Fruit fly (Drosophila melanogaster) whole organism, embryonic: Measurements from ENCODE around the gene eEF1delta.

Experiments
- Antp ChIP-seq: fragments of 200-800 bp; sonication (Bioruptor generic); optimal IDR thresholded peaks from 3 replicates; lab custom pipeline; 2016; ENCODE audit warnings: missing biosample characterization, missing genetic modification characterization
- Atf-2 ChIP-seq: fragments of 200-800 bp; sonication (Bioruptor generic); optimal IDR thresholded peaks from 2 replicates; lab custom pipeline; 2016; ENCODE audit warnings: missing biosample characterization, missing genetic modification characterization
- Bgb ChIP-seq: fragments of 200-800 bp; sonication (Bioruptor generic); IDR thresholded peaks from 2 replicates; pipeline ENCODE4 v1.3.6; 2022; ENCODE audit warnings: missing biosample characterization, missing genetic modification characterization; ENCODE audit not compliant: partially characterized antibody
- CG11085 ChIP-seq: fragments of 200-800 bp; sonication (Bioruptor generic); IDR thresholded peaks from 2 replicates; pipeline ENCODE4 v1.3.6; 2022; ENCODE audit warnings: missing biosample characterization, missing genetic modification characterization
- CG12155 ChIP-seq: fragments of 200-800 bp; sonication (Bioruptor generic); optimal IDR thresholded peaks from 3 replicates; lab custom pipeline; 2016; ENCODE audit warnings: missing biosample characterization, missing genetic modification characterization
- CG12219 ChIP-seq: fragments of 200-800 bp; sonication (Bioruptor generic); optimal IDR thresholded peaks from 3 replicates; lab custom pipeline; 2018; ENCODE audit warnings: missing biosample characterization, mild to moderate bottlenecking, missing genetic modification characterization
- CG17829 ChIP-seq: fragments of 200-800 bp; optimal IDR thresholded peaks from 2 replicates; lab custom pipeline; 2019; ENCODE audit warnings: missing biosample characterization, mild to moderate bottlenecking, missing genetic modification characterization, moderate library complexity
- CG18011 ChIP-seq: fragments of 200-800 bp; sonication (Bioruptor generic); optimal IDR thresholded peaks from 2 replicates; lab custom pipeline; 2017; ENCODE audit warnings: missing biosample characterization, missing genetic modification characterization, mild to moderate bottlenecking, moderate library complexity, missing genotype
- CG18764 ChIP-seq: fragments of 200-800 bp; sonication (Bioruptor generic); optimal IDR thresholded peaks from 3 replicates; lab custom pipeline; 2016; ENCODE audit warnings: missing biosample characterization, missing genetic modification characterization
- CG2712 ChIP-seq: fragments of 200-800 bp; optimal IDR thresholded peaks from 3 replicates; lab custom pipeline; 2019; ENCODE audit warnings: missing biosample characterization, mild to moderate bottlenecking, missing genetic modification characterization, moderate library complexity
- CG31224 ChIP-seq: fragments of 200-800 bp; sonication (Bioruptor generic); IDR thresholded peaks from 2 replicates; pipeline ENCODE4 v1.3.6; 2022; ENCODE audit warnings: missing biosample characterization, missing genetic modification characterization
- CG3847 ChIP-seq: fragments of 200-800 bp; sonication (Bioruptor generic); IDR thresholded peaks from 2 replicates; pipeline ENCODE4 v1.3.6; 2022; ENCODE audit warnings: missing biosample characterization, missing genetic modification characterization
- CG4360 ChIP-seq: fragments of 200-800 bp; sonication (Bioruptor generic); IDR thresholded peaks from 2 replicates; pipeline ENCODE4 v1.3.6; 2022; ENCODE audit warnings: missing biosample characterization, missing genetic modification characterization
- CG6254 ChIP-seq: fragments of 200-800 bp; sonication (Bioruptor generic); optimal IDR thresholded peaks from 3 replicates; lab custom pipeline; 2017; ENCODE audit warnings: mild to moderate bottlenecking, missing biosample characterization, missing genetic modification reagents, missing genetic modification characterization
- CG8089 ChIP-seq: fragments of 200-800 bp; sonication (Bioruptor generic); optimal IDR thresholded peaks from 3 replicates; lab custom pipeline; 2016; ENCODE audit warnings: missing biosample characterization, missing genetic modification characterization
- CG8388 ChIP-seq: fragments of 200-800 bp; sonication (Bioruptor generic); optimal IDR thresholded peaks from 2 replicates; lab custom pipeline; 2019; ENCODE audit warnings: missing biosample characterization, mild to moderate bottlenecking, missing genetic modification characterization, moderate library complexity
- CG9215 ChIP-seq: fragments of 200-800 bp; sonication (Bioruptor generic); IDR thresholded peaks from 2 replicates; pipeline ENCODE4 v1.3.6; 2022; ENCODE audit warnings: missing biosample characterization, missing genetic modification characterization
- CG9609 ChIP-seq: fragments of 200-800 bp; sonication (Bioruptor generic); optimal IDR thresholded peaks from 3 replicates; lab custom pipeline; 2016; ENCODE audit warnings: missing biosample characterization, missing genetic modification characterization
- CG9727 ChIP-seq: fragments of 200-800 bp; sonication (Bioruptor generic); optimal IDR thresholded peaks from 3 replicates; lab custom pipeline; 2017; ENCODE audit warnings: missing biosample characterization, mild to moderate bottlenecking, missing genetic modification characterization
- CG9797 ChIP-seq: fragments of 200-800 bp; sonication (Bioruptor generic); optimal IDR thresholded peaks from 3 replicates; lab custom pipeline; 2018; ENCODE audit warnings: missing biosample characterization, mild to moderate bottlenecking, missing genetic modification characterization
- Chrac-16 ChIP-seq: fragments of 200-800 bp; sonication (Bioruptor generic); optimal IDR thresholded peaks from 3 replicates; lab custom pipeline; 2016; ENCODE audit warnings: missing biosample characterization, missing genetic modification characterization
- Doc3 ChIP-seq: fragments of 200-800 bp; sonication (Bioruptor generic); IDR thresholded peaks from 3 replicates; pipeline ENCODE4 v1.3.6; 2022; ENCODE audit warnings: missing biosample characterization, missing genetic modification characterization; ENCODE audit not compliant: partially characterized antibody
- Drgx ChIP-seq: fragments of 200-800 bp; sonication (Bioruptor generic); IDR thresholded peaks from 2 replicates; pipeline ENCODE4 v1.3.6; 2022; ENCODE audit warnings: missing biosample characterization, missing genetic modification characterization
- E2f1 ChIP-seq: fragments of 200-800 bp; sonication (Bioruptor generic); IDR thresholded peaks from 2 replicates; pipeline ENCODE4 v1.3.6; 2022; ENCODE audit warnings: missing biosample characterization, missing genetic modification characterization
- Hey ChIP-seq: fragments of 200-800 bp; sonication (Bioruptor generic); optimal IDR thresholded peaks from 3 replicates; lab custom pipeline; 2018; ENCODE audit warnings: missing biosample characterization, mild to moderate bottlenecking, missing genetic modification characterization
- Hsf ChIP-seq: fragments of 200-800 bp; sonication (Bioruptor generic); optimal IDR thresholded peaks from 3 replicates; lab custom pipeline; 2016; ENCODE audit warnings: missing biosample characterization, missing genetic modification characterization
- Mes4 ChIP-seq: fragments of 200-800 bp; sonication (Bioruptor generic); optimal IDR thresholded peaks from 2 replicates; lab custom pipeline; 2016; ENCODE audit warnings: missing biosample characterization, missing genetic modification characterization
- Neu2 ChIP-seq: fragments of 200-800 bp; sonication (Bioruptor generic); optimal IDR thresholded peaks from 3 replicates; lab custom pipeline; 2016; ENCODE audit warnings: missing biosample characterization, missing genetic modification characterization, borderline replicate concordance
- Pdp1 ChIP-seq, 2 experiments: fragments of 200-800 bp; sonication (Bioruptor generic); optimal IDR thresholded peaks; 3 replicates each; lab custom pipeline; 2016; ENCODE audit warnings: missing biosample characterization in 2 of 2, missing genetic modification characterization in 2 of 2, mild to moderate bottlenecking in 1 of 2, moderate library complexity in 1 of 2
- Six4 ChIP-seq: fragments of 200-800 bp; sonication (Bioruptor generic); optimal IDR thresholded peaks from 2 replicates; lab custom pipeline; 2016; ENCODE audit warnings: missing biosample characterization, missing genetic modification characterization
- Taf1 ChIP-seq: fragments of 200-800 bp; sonication (Bioruptor generic); IDR thresholded peaks from 2 replicates; pipeline ENCODE4 v1.3.6; 2022; ENCODE audit warnings: missing biosample characterization, missing genetic modification characterization
- Xrp1 ChIP-seq: fragments of 200-800 bp; sonication (Bioruptor generic); IDR thresholded peaks from 2 replicates; pipeline ENCODE4 v1.3.6; 2022; ENCODE audit warnings: missing biosample characterization, missing genetic modification characterization
- ab ChIP-seq: fragments of 200-800 bp; sonication (Bioruptor generic); optimal IDR thresholded peaks from 2 replicates; lab custom pipeline; 2016; ENCODE audit warnings: missing biosample characterization, missing genetic modification characterization
- ase ChIP-seq: fragments of 200-800 bp; sonication (Bioruptor generic); IDR thresholded peaks from 3 replicates; pipeline ENCODE4 v1.3.6; 2022; ENCODE audit warnings: missing biosample characterization, missing genetic modification characterization
- ash1 ChIP-seq: fragments of 200-800 bp; sonication (Bioruptor generic); optimal IDR thresholded peaks from 2 replicates; lab custom pipeline; 2018; ENCODE audit warnings: missing biosample characterization, mild to moderate bottlenecking, missing genetic modification characterization
- cwo ChIP-seq: fragments of 200-800 bp; sonication (Bioruptor generic); optimal IDR thresholded peaks from 3 replicates; lab custom pipeline; 2017; ENCODE audit warnings: missing biosample characterization, missing genetic modification characterization, mild to moderate bottlenecking, moderate library complexity, missing genetic modification reagents
- danr ChIP-seq: fragments of 200-800 bp; sonication (Bioruptor generic); IDR thresholded peaks from 2 replicates; pipeline ENCODE4 v1.3.6; 2022; ENCODE audit warnings: missing biosample characterization, missing genetic modification characterization
- dm ChIP-seq: fragments of 200-800 bp; sonication (Bioruptor generic); optimal IDR thresholded peaks from 3 replicates; lab custom pipeline; 2016; ENCODE audit warnings: missing biosample characterization, missing genetic modification characterization
- fd64A ChIP-seq: fragments of 200-800 bp; sonication (Bioruptor generic); optimal IDR thresholded peaks from 3 replicates; lab custom pipeline; 2018; ENCODE audit warnings: missing biosample characterization, mild to moderate bottlenecking, missing genetic modification characterization
- gce ChIP-seq: fragments of 200-800 bp; sonication (Bioruptor generic); IDR thresholded peaks from 3 replicates; pipeline ENCODE4 v1.3.6; 2022; ENCODE audit warnings: missing biosample characterization, missing genetic modification characterization
- gcm2 ChIP-seq: fragments of 200-800 bp; sonication (Bioruptor generic); optimal IDR thresholded peaks from 2 replicates; lab custom pipeline; 2016; ENCODE audit warnings: missing biosample characterization, missing genetic modification characterization
- h ChIP-seq: fragments of >200 bp; optimal IDR thresholded peaks from 2 replicates; lab custom pipeline; 2017
- hth ChIP-seq: fragments of >200 bp; optimal IDR thresholded peaks from 2 replicates; lab custom pipeline; 2017; ENCODE audit warnings: inconsistent platforms
- inv ChIP-seq: fragments of 200-800 bp; sonication (Bioruptor generic); IDR thresholded peaks from 2 replicates; pipeline ENCODE4 v1.3.6; 2022; ENCODE audit warnings: missing biosample characterization, missing genetic modification characterization; ENCODE audit not compliant: partially characterized antibody
- odd ChIP-seq: fragments of 200-800 bp; sonication (Bioruptor generic); optimal IDR thresholded peaks from 2 replicates; lab custom pipeline; 2017; ENCODE audit warnings: missing biosample characterization, mild to moderate bottlenecking, missing genetic modification characterization
- peb ChIP-seq: fragments of 200-800 bp; sonication (Bioruptor generic); IDR thresholded peaks from 2 replicates; pipeline ENCODE4 v1.3.6; 2022; ENCODE audit warnings: missing biosample characterization, missing genetic modification characterization
- pnt ChIP-seq: fragments of 200-800 bp; sonication (Bioruptor generic); optimal IDR thresholded peaks from 3 replicates; lab custom pipeline; 2016; ENCODE audit warnings: missing biosample characterization, missing genetic modification characterization
- run ChIP-seq: fragments of 200-800 bp; sonication (Bioruptor generic); optimal IDR thresholded peaks from 3 replicates; lab custom pipeline; 2018; ENCODE audit warnings: missing biosample characterization, mild to moderate bottlenecking, missing genetic modification characterization
- slbo ChIP-seq: fragments of 200-800 bp; sonication (Bioruptor generic); IDR thresholded peaks from 2 replicates; pipeline ENCODE4 v1.3.6; 2022; ENCODE audit warnings: missing biosample characterization, missing genetic modification characterization
- ssp ChIP-seq: fragments of 200-800 bp; sonication (Bioruptor generic); IDR thresholded peaks from 2 replicates; pipeline ENCODE4 v1.3.6; 2022; ENCODE audit warnings: missing biosample characterization, missing genetic modification characterization
- vfl ChIP-seq: fragments of 200-800 bp; sonication (Bioruptor generic); optimal IDR thresholded peaks from 2 replicates; lab custom pipeline; 2016; ENCODE audit warnings: missing biosample characterization, missing genetic modification characterization
- vnd ChIP-seq: fragments of 200-800 bp; sonication (Bioruptor generic); IDR thresholded peaks from 3 replicates; pipeline ENCODE4 v1.3.6; 2022; ENCODE audit warnings: missing biosample characterization, missing genetic modification characterization; ENCODE audit not compliant: partially characterized antibody
- yki ChIP-seq: fragments of >200 bp; optimal IDR thresholded peaks from 3 replicates; lab custom pipeline; 2018

The eEF1delta gene

DNA sequence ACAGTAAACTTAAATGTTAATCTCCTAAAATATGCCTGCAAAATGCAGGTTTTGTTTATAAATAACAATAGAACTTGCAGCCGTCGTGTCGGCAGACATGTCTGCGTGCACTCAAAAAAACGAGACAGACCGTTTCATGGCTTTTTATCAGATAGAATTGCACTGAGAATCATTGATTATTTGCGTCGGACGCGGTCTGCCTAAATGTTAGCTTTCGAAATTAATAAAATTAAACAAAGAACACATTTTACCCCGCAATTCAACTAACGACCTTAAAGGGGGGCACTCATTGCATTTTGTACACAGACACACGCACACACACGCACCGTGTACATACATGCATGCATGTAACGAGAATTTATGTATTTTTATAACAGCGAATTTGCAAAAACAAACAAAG, 44.5 kb downstream of the eEF1delta start (continued):
- TF ChIP-seq Neu2 (GFP tag; lab: Kevin White, UChicago) (no peak), inv (GFP tag; lab: Robert Waterston, UW) (no peak), CG31224 (GFP tag; lab: Robert Waterston, UW) (no peak), h (lab: Kevin White, UChicago) (no peak), Taf1 (GFP tag; lab: Robert Waterston, UW) (no peak), peb (peak; percentile 11; the same call in 1 of the 2 replicates), CG4360 (no peak), CG9215 (GFP tag; lab: Robert Waterston, UW) (no peak), CG3847 (GFP tag; lab: Robert Waterston, UW) (no peak), ab (no peak), CG12219 (GFP tag; lab: Kevin White, UChicago) (no peak), Six4 (GFP tag; lab: Kevin White, UChicago) (no peak), ase (GFP tag; lab: Robert Waterston, UW) (peak; percentile 25; the same call in 1 of the 3 replicates), Atf-2 (GFP tag; lab: Kevin White, UChicago) (no peak), CG18011 (GFP tag; lab: Kevin White, UChicago) (peak; percentile 10), Chrac-16 (GFP tag; lab: Kevin White, UChicago) (peak; percentile 14), Hey (tag; lab: Kevin White, UChicago) (no peak), Antp (GFP tag; lab: Kevin White, UChicago) (peak; percentile 24), vnd (no peak), yki (lab: Kevin White, UChicago) (no peak), Pdp1 (GFP tag; optimal IDR thresholded peaks at IDR 0.05; lab: Kevin White, UChicago) (peak in 1 of 2 experiments; percentile 47), fd64A (no peak), run (tag; lab: Kevin White, UChicago) (no peak), CG8388 (GFP tag; lab: Kevin White, UChicago) (no peak), CG11085 (GFP tag; lab: Robert Waterston, UW) (no peak), hth (lab: Kevin White, UChicago) (no peak), CG2712 (tag; lab: Kevin White, UChicago) (no peak), Doc3 (GFP tag; lab: Robert Waterston, UW) (no peak), CG9727 (GFP tag; lab: Kevin White, UChicago) (no peak), vfl (GFP tag; lab: Kevin White, UChicago) (no peak), Mes4 (GFP tag; lab: Kevin White, UChicago) (peak; percentile 1), CG9797 (GFP tag; lab: Kevin White, UChicago) (no peak), CG18764 (GFP tag; lab: Kevin White, UChicago) (no peak), CG8089 (GFP tag; lab: Kevin White, UChicago) (no peak), cwo (GFP tag; lab: Kevin White, UChicago) (no peak), CG6254 (GFP tag; lab: Kevin White, UChicago) (no peak), CG9609 (peak; percentile 13), pnt (no peak), odd (GFP tag; lab: Kevin White, UChicago) (no peak), gcm2 (GFP tag; lab: Kevin White, UChicago) (no peak), CG17829 (tag; lab: Kevin White, UChicago) (no peak), Xrp1 (GFP tag; lab: Robert Waterston, UW) (peak; percentile 14; the same call in 1 of the 2 replicates), dm (peak; percentile 5), danr (GFP tag; lab: Robert Waterston, UW) (no peak), ssp (no peak), Bgb (GFP tag; lab: Robert Waterston, UW) (no peak), Hsf (GFP tag; lab: Kevin White, UChicago) (no peak), slbo (GFP tag; lab: Robert Waterston, UW) (no peak), CG12155 (GFP tag; lab: Kevin White, UChicago) (no peak), ash1 (GFP tag; lab: Kevin White, UChicago) (no peak), Drgx (GFP tag; lab: Robert Waterston, UW) (peak; percentile 63), E2f1 (GFP tag; lab: Robert Waterston, UW) (peak; percentile 38; the same call in 1 of the 2 replicates), gce (GFP tag; lab: Robert Waterston, UW) (0 out of 3 replicates have a peak, but pooled peaks have one; percentile 19)
